Worm (Caenorhabditis elegans) whole organism, young adult: Measurements from ENCODE around the gene T26C5.3.

Source experiments
- C17E4.6 ChIP-seq: fragments of 200-800 bp; sonication (Bioruptor generic); IDR thresholded peaks from 2 replicates; pipeline ENCODE4 v1.3.6; 2022; ENCODE audit warnings: missing genetic modification reagents, missing genetic modification characterization, missing compliant biosample characterization
- D2030.7 ChIP-seq: fragments of 200-800 bp; sonication (Bioruptor generic); IDR thresholded peaks from 2 replicates; pipeline ENCODE4 v1.3.6; 2022; ENCODE audit warnings: missing genetic modification reagents, missing genetic modification characterization, missing compliant biosample characterization
- F33H1.4 ChIP-seq: fragments of 200-800 bp; sonication (Bioruptor generic); IDR thresholded peaks from 2 replicates; pipeline ENCODE4 v1.3.6; 2022; ENCODE audit warnings: missing genetic modification reagents, missing genetic modification characterization, missing compliant biosample characterization
- F39B2.1 ChIP-seq: fragments of 200-800 bp; sonication (Bioruptor generic); IDR thresholded peaks from 2 replicates; pipeline ENCODE4 v1.3.6; 2022; ENCODE audit warnings: missing genetic modification reagents, missing genetic modification characterization, missing compliant biosample characterization
- F49E8.2 ChIP-seq: sonication (generic microtip); optimal IDR thresholded peaks from 3 replicates; lab custom pipeline; 2017; ENCODE audit warnings: missing genetic modification characterization, mild to moderate bottlenecking, missing compliant biosample characterization, antibody characterized with exemption, moderate library complexity; ENCODE audit not compliant: insufficient read depth
- Y53G8AR.9 ChIP-seq: fragments of 200-800 bp; sonication (Bioruptor generic); conservative IDR thresholded peaks from 2 replicates; pipeline ENCODE4 v1.3.6; 2022; ENCODE audit warnings: missing genetic modification reagents, missing genetic modification characterization, missing compliant biosample characterization
- Y56A3A.18 ChIP-seq: fragments of 200-800 bp; sonication (Bioruptor generic); IDR thresholded peaks from 2 replicates; pipeline ENCODE4 v1.3.6; 2022; ENCODE audit warnings: missing genetic modification reagents, missing genetic modification characterization, missing compliant biosample characterization
- ZK185.1 ChIP-seq: sonication (generic microtip); optimal IDR thresholded peaks from 2 replicates; lab custom pipeline; 2016; ENCODE audit warnings: mild to moderate bottlenecking, missing genetic modification characterization, missing compliant biosample characterization; ENCODE audit not compliant: poor library complexity, severe bottlenecking
- ama-1 ChIP-seq, 3 experiments: fragments of 150-350 bp in 1 of 3; sonication (generic microtip) in 2 of 3; optimal IDR thresholded peaks; 2 replicates each; lab custom pipeline; 2014 to 2018; ENCODE audit warnings: missing biosample characterization in 2 of 3, missing genetic modification characterization in 2 of 3, missing genetic modification reagents in 2 of 3
- attf-3 ChIP-seq: fragments of 200-800 bp; sonication (Bioruptor generic); conservative IDR thresholded peaks from 2 replicates; pipeline ENCODE4 v1.3.6; 2022; ENCODE audit warnings: missing genetic modification reagents, missing genetic modification characterization, missing compliant biosample characterization
- bed-1 ChIP-seq: fragments of 200-800 bp; sonication (Bioruptor generic); IDR thresholded peaks from 2 replicates; pipeline ENCODE4 v1.3.6; 2022; ENCODE audit warnings: missing genetic modification reagents, missing genetic modification characterization, missing compliant biosample characterization
- cebp-1 ChIP-seq, 2 experiments: fragments of 200-800 bp in 1 of 2; sonication (Bioruptor generic) in 1 of 2; sonication (generic microtip) in 1 of 2; IDR thresholded peaks in 1 of 2; optimal IDR thresholded peaks in 1 of 2; 2 replicates each; pipeline versions ENCODE4 v1.3.6 to Lab custom; 2017 to 2022; ENCODE audit warnings: missing compliant biosample characterization in 2 of 2, missing genetic modification characterization in 2 of 2, mild to moderate bottlenecking in 1 of 2, missing genetic modification reagents in 1 of 2, moderate library complexity in 1 of 2
- ceh-58 ChIP-seq: fragments of 200-800 bp; sonication (Bioruptor generic); IDR thresholded peaks from 2 replicates; pipeline ENCODE4 v1.3.6; 2022; ENCODE audit warnings: missing genetic modification characterization, missing compliant biosample characterization
- efl-1 ChIP-seq: fragments of 150-350 bp; optimal IDR thresholded peaks from 2 replicates; lab custom pipeline; 2014; ENCODE audit warnings: missing biosample characterization, missing genetic modification reagents, missing genetic modification characterization
- ekl-4 ChIP-seq: fragments of 200-800 bp; sonication (Bioruptor generic); IDR thresholded peaks from 2 replicates; pipeline ENCODE4 v1.3.6; 2022; ENCODE audit warnings: missing genetic modification reagents, missing genetic modification characterization, missing compliant biosample characterization
- hlh-26 ChIP-seq: fragments of 200-800 bp; sonication (Bioruptor generic); conservative IDR thresholded peaks from 2 replicates; pipeline ENCODE4 v1.3.6; 2022; ENCODE audit warnings: missing genetic modification reagents, missing genetic modification characterization, missing compliant biosample characterization
- hmg-1.2 ChIP-seq: fragments of 200-800 bp; sonication (Bioruptor generic); IDR thresholded peaks from 2 replicates; pipeline ENCODE4 v1.3.6; 2022; ENCODE audit warnings: missing genetic modification reagents, missing genetic modification characterization, missing compliant biosample characterization
- lin-26 ChIP-seq: fragments of 200-800 bp; sonication (Bioruptor generic); IDR thresholded peaks from 2 replicates; pipeline ENCODE4 v1.3.6; 2022; ENCODE audit warnings: missing genetic modification reagents, missing genetic modification characterization, missing compliant biosample characterization
- lin-35 ChIP-seq, 3 experiments: fragments of 150-350 bp in 2 of 3; sonication (generic microtip) in 1 of 3; optimal IDR thresholded peaks; 2 replicates each; lab custom pipeline; 2014 to 2018; ENCODE audit warnings: missing biosample characterization in 3 of 3, missing genetic modification characterization in 3 of 3, missing genetic modification reagents in 3 of 3
- lin-40 ChIP-seq: sonication (generic microtip); optimal IDR thresholded peaks from 2 replicates; lab custom pipeline; 2016; ENCODE audit warnings: missing genetic modification characterization, mild to moderate bottlenecking, missing compliant biosample characterization, missing genotype, missing genetic modification reagents
- lin-54 ChIP-seq: fragments of 200-800 bp; sonication (Bioruptor generic); optimal IDR thresholded peaks from 2 replicates; lab custom pipeline; 2018; ENCODE audit warnings: mild to moderate bottlenecking, missing genetic modification characterization, missing compliant biosample characterization
- lir-1 ChIP-seq: fragments of 200-800 bp; sonication (Bioruptor generic); conservative IDR thresholded peaks from 2 replicates; pipeline ENCODE4 v1.3.6; 2022; ENCODE audit warnings: missing genetic modification reagents, missing genetic modification characterization, missing compliant biosample characterization
- lsl-1 ChIP-seq: fragments of 200-800 bp; sonication (Bioruptor generic); optimal IDR thresholded peaks from 2 replicates; lab custom pipeline; 2018; ENCODE audit warnings: mild to moderate bottlenecking, missing genetic modification characterization, moderate library complexity, missing compliant biosample characterization
- madf-3 ChIP-seq: fragments of 200-800 bp; sonication (Bioruptor generic); IDR thresholded peaks from 2 replicates; pipeline ENCODE4 v1.3.6; 2022; ENCODE audit warnings: missing genetic modification reagents, missing genetic modification characterization, missing compliant biosample characterization
- madf-6 ChIP-seq: fragments of 200-800 bp; sonication (Bioruptor generic); IDR thresholded peaks from 2 replicates; pipeline ENCODE4 v1.3.6; 2022; ENCODE audit warnings: missing genetic modification reagents, missing genetic modification characterization, missing compliant biosample characterization
- madf-8 ChIP-seq: fragments of 200-800 bp; sonication (Bioruptor generic); conservative IDR thresholded peaks from 2 replicates; pipeline ENCODE4 v1.3.6; 2022; ENCODE audit warnings: missing genetic modification reagents, missing genetic modification characterization, missing compliant biosample characterization
- mcd-1 ChIP-seq: fragments of 200-800 bp; sonication (Bioruptor generic); IDR thresholded peaks from 2 replicates; pipeline ENCODE4 v1.3.6; 2022; ENCODE audit warnings: missing genetic modification reagents, missing genetic modification characterization, missing compliant biosample characterization
- mel-28 ChIP-seq: sonication (generic microtip); optimal IDR thresholded peaks from 2 replicates; lab custom pipeline; 2016; ENCODE audit warnings: borderline replicate concordance, mild to moderate bottlenecking, missing genetic modification characterization, missing compliant biosample characterization
- mxl-1 ChIP-seq: sonication (generic microtip); optimal IDR thresholded peaks from 2 replicates; lab custom pipeline; 2016; ENCODE audit warnings: missing genetic modification characterization, missing compliant biosample characterization
- pha-4 ChIP-seq: fragments of 150-350 bp; sonication (generic microtip); optimal IDR thresholded peaks from 2 replicates; lab custom pipeline; 2014; ENCODE audit warnings: missing biosample characterization, missing genetic modification reagents, missing genetic modification characterization
- sea-2 ChIP-seq: fragments of 200-800 bp; sonication (Bioruptor generic); IDR thresholded peaks from 2 replicates; pipeline ENCODE4 v1.3.6; 2022; ENCODE audit warnings: missing genetic modification characterization, missing compliant biosample characterization
- snpc-1.3 ChIP-seq: sonication (generic microtip); optimal IDR thresholded peaks from 2 replicates; lab custom pipeline; 2017; ENCODE audit warnings: missing genetic modification characterization, mild to moderate bottlenecking, missing compliant biosample characterization, antibody characterized with exemption, moderate library complexity, missing genotype, missing genetic modification reagents; ENCODE audit not compliant: insufficient read depth
- snpc-3.4 ChIP-seq: sonication (generic microtip); optimal IDR thresholded peaks from 2 replicates; lab custom pipeline; 2017; ENCODE audit warnings: missing genetic modification characterization, mild to moderate bottlenecking, missing compliant biosample characterization, antibody characterized with exemption, moderate library complexity, missing genotype, missing genetic modification reagents
- tbp1 ChIP-seq: fragments of 200-800 bp; sonication (Bioruptor generic); optimal IDR thresholded peaks from 2 replicates; lab custom pipeline; 2018; ENCODE audit warnings: mild to moderate bottlenecking, missing genetic modification characterization, missing compliant biosample characterization
- tlf-1 ChIP-seq: fragments of 200-800 bp; sonication (Bioruptor generic); optimal IDR thresholded peaks from 2 replicates; lab custom pipeline; 2018; ENCODE audit warnings: mild to moderate bottlenecking, missing genetic modification characterization, missing compliant biosample characterization
- unc-62 ChIP-seq: fragments of 150-350 bp; optimal IDR thresholded peaks from 2 replicates; lab custom pipeline; 2014; ENCODE audit warnings: missing biosample characterization, missing genetic modification reagents, missing genetic modification characterization
- xnd-1 ChIP-seq: sonication (generic microtip); optimal IDR thresholded peaks from 2 replicates; lab custom pipeline; 2016; ENCODE audit warnings: missing genotype, missing genetic modification reagents, missing genetic modification characterization, missing compliant biosample characterization

T26C5.3 gene

DNA sequence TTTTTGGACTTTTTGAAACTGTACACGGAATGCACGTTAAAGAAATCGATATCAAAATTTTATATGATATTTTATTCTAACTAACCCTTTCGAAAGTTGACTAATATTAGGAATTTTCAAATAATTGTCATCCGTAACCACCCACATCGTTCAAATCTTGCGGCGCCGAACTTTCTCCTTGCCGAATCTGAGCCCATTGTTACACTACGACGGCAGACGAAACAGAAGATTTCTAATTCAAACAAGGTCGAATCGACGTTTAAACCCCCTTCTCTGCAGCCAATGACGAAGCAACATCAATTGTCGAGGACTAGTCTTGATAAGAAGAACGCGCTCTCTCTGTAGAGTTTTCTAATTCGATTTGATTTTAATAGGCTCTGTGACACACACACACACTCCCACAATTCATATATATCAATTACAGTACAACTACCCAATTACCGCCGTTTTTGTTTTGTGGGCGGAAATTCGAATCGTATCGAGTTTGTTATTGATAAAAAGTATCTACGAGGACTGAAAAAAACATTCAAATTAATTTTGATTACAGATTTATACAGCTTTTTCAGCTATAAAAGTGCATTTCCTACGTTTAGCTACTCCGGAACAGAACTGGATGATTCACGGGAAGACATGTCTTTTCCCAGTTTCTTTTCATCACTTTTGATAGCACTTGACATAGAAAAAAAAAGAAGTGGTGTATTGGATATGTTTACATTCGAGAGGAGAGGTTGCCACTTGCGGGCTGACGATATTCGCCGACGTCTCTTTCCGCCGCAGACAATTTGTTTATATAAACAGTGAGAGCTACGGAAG lies 48.2 kb downstream of the T26C5.3 start (continued):
- TF ChIP-seq snpc-3.4 (no peak), hlh-26 (no peak)

DNA sequence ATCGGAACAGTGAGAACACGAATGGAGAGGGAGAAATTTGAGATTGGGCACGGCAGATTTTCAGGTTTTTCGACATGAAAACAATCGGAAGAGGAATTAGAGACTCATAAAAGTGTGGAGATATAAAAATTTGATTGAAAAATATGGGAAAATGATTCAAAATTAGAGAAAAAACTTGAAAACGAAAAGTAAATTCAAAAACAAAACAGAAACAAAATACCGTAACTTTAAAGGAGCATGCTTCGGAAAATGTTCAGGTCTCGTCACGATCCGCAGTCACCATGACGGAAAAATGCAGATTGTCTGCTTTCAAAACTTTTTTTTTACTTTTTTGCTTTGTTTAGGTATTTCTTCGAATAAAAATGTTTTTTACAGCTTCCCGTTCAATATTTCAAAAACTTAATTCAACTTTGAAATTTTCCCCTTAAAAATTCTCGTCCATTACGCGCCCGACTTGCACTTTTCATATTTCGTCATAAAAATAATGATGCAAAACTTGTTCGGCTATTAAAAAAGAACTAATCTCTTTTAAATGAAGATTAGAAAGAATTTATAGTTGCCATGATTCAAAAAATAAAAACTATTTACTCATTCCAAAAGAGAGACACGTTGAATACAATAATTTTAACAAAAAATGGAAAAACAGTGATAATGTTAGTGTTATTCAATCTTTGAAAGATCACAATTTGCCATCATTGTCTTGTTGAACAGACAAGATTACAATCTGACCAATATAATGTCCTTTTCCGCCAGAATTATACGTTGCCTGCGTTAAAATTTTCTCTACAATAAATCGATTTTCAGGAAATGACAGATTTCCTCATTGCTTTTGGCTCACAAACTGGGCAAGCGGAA lies 49.0 kb downstream of the T26C5.3 start, which contains the start of gene mtrr-1:
TSS of gene mtrr-1 (plus strand) at position 805 of the 855 bp plus-strand sequence.
- TF ChIP-seq F39B2.1 (GFP tag; lab: Robert Waterston, UW) (no peak), lsl-1 (GFP tag; lab: Kevin White, UChicago) (peak; percentile 85), ama-1 (optimal IDR thresholded peaks at IDR 0.05; lab: Kevin White, UChicago) (peak; percentile 90), ama-1 (GFP tag; optimal IDR thresholded peaks at IDR 0.05; lab: Kevin White, UChicago) (peak in 1 of 2 experiments; percentile 21), mcd-1 (GFP tag; lab: Robert Waterston, UW) (peak; percentile 17; the same call in 1 of the 2 replicates), F49E8.2 (tag; lab: Kevin White, UChicago) (peak; percentile 46), pha-4 (tag; lab: Kevin White, UChicago) (no peak), madf-6 (GFP tag; lab: Robert Waterston, UW) (peak; percentile 87), ceh-58 (no peak), bed-1 (no peak), lir-1 (GFP tag; lab: Robert Waterston, UW) (peak; percentile 5; the same call in 1 of the 2 replicates), C17E4.6 (GFP tag; lab: Robert Waterston, UW) (no peak), lin-54 (peak; percentile 36), F33H1.4 (GFP tag; lab: Robert Waterston, UW) (peak; percentile 91), Y53G8AR.9 (GFP tag; lab: Robert Waterston, UW) (peak; percentile 47; the same call in 1 of the 2 replicates), tbp1 (GFP tag; lab: Kevin White, UChicago) (peak; percentile 18), Y56A3A.18 (GFP tag; lab: Robert Waterston, UW) (no peak), lin-35 (GFP tag; optimal IDR thresholded peaks at IDR 0.05; lab: Kevin White, UChicago) (peak in 1 of 3 experiments; percentile 30), attf-3 (GFP tag; lab: Robert Waterston, UW) (no peak), madf-3 (GFP tag; lab: Robert Waterston, UW) (peak; percentile 57; the same call in 1 of the 2 replicates), snpc-1.3 (tag; lab: Kevin White, UChicago) (peak; percentile 46), ekl-4 (GFP tag; lab: Robert Waterston, UW) (0 out of 2 replicates have a peak, but pooled peaks have one; percentile 18), efl-1 (GFP tag; lab: Kevin White, UChicago) (peak; percentile 37), hmg-1.2 (GFP tag; lab: Robert Waterston, UW) (no peak), xnd-1 (tag; lab: Kevin White, UChicago) (peak; percentile 62), lin-40 (peak; percentile 2), mxl-1 (tag; lab: Kevin White, UChicago) (no peak), D2030.7 (peak; percentile 61), madf-8 (GFP tag; lab: Robert Waterston, UW) (peak; percentile 57), lin-26 (GFP tag; lab: Robert Waterston, UW) (peak; percentile 49), mel-28 (tag; lab: Kevin White, UChicago) (peak; percentile 13), cebp-1 (GFP tag; IDR thresholded peaks at IDR 0.05; lab: Robert Waterston, UW) (no peak), cebp-1 (tag; optimal IDR thresholded peaks at IDR 0.05; lab: Kevin White, UChicago) (peak; percentile 11), unc-62 (GFP tag; lab: Kevin White, UChicago) (no peak), sea-2 (GFP tag; lab: Robert Waterston, UW) (no peak), ZK185.1 (tag; lab: Kevin White, UChicago) (peak; percentile 49), tlf-1 (GFP tag; lab: Kevin White, UChicago) (peak; percentile 7)
